Worm (Caenorhabditis elegans) whole organism, L1 larva: Measurements from ENCODE around the gene C06A1.7.

Experiments used
- Y116A8C.19 ChIP-seq: sonication (generic microtip); optimal IDR thresholded peaks from 2 replicates; lab custom pipeline; 2016; ENCODE audit warnings: missing compliant biosample characterization, missing genetic modification characterization, borderline replicate concordance
- ceh-88 ChIP-seq: fragments of 200-800 bp; sonication (Bioruptor generic); IDR thresholded peaks from 2 replicates; pipeline ENCODE4 v1.3.6; 2022; ENCODE audit warnings: missing genetic modification characterization, missing compliant biosample characterization
- elt-3 ChIP-seq, 6 experiments: fragments of 150-350 bp in 1 of 6; sonication (generic microtip); optimal IDR thresholded peaks; 2 replicates each; lab custom pipeline; 2017 to 2018; ENCODE audit warnings: missing biosample characterization in 6 of 6, missing genetic modification characterization in 6 of 6, inconsistent platforms in 1 of 6
- irx-1 ChIP-seq: sonication (generic microtip); optimal IDR thresholded peaks from 2 replicates; lab custom pipeline; 2016; ENCODE audit warnings: missing genetic modification characterization, missing compliant biosample characterization
- lsy-2 ChIP-seq, 2 experiments: fragments of 150-350 bp; optimal IDR thresholded peaks; 2 replicates each; lab custom pipeline; 2014; ENCODE audit warnings: missing biosample characterization in 2 of 2, missing genetic modification characterization in 2 of 2
- pqm-1 ChIP-seq: sonication (generic microtip); optimal IDR thresholded peaks from 3 replicates; lab custom pipeline; 2017; ENCODE audit warnings: missing biosample characterization, missing genetic modification characterization
- rnt-1 ChIP-seq: sonication (generic microtip); optimal IDR thresholded peaks from 2 replicates; lab custom pipeline; 2016; ENCODE audit warnings: mild to moderate bottlenecking, missing genetic modification characterization, moderate library complexity, missing compliant biosample characterization
- skn-1 ChIP-seq: fragments of 150-350 bp; optimal IDR thresholded peaks from 2 replicates; lab custom pipeline; 2014; ENCODE audit warnings: missing biosample characterization, missing genetic modification characterization
- snpc-4 ChIP-seq: fragments of 150-350 bp; optimal IDR thresholded peaks from 2 replicates; lab custom pipeline; 2014; ENCODE audit warnings: missing biosample characterization, missing genetic modification characterization
- snu-23 ChIP-seq: sonication (generic microtip); optimal IDR thresholded peaks from 2 replicates; lab custom pipeline; 2016; ENCODE audit warnings: missing genetic modification characterization, missing compliant biosample characterization
- sup-37 ChIP-seq: fragments of 200-800 bp; sonication (Bioruptor generic); optimal IDR thresholded peaks from 2 replicates; lab custom pipeline; 2018; ENCODE audit warnings: mild to moderate bottlenecking, missing genetic modification characterization, missing compliant biosample characterization
- tlp-1 ChIP-seq: fragments of 150-350 bp; optimal IDR thresholded peaks from 2 replicates; lab custom pipeline; 2014; ENCODE audit warnings: missing biosample characterization, missing genetic modification characterization
- unc-62 ChIP-seq: fragments of 150-350 bp; optimal IDR thresholded peaks from 2 replicates; lab custom pipeline; 2014; ENCODE audit warnings: missing biosample characterization, missing genetic modification reagents, missing genetic modification characterization

DNA sequence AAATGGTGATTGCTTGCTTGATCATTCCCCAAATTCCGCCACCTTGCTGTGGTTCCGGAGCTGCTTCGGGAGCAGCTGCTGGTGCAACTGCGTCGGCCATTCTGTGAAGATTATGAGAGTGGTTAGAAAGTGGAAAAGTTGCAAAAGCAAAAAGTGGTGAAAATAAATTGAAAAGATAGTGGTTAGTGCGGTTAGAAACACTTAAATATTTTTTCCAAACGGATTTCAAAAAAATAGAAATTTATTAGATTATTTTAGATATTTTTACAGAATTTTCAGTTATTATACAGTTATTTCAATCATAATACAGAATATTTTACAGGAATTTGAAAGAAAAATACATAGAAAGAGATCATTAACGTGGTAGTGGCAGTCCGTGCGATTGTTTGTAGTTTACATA, 27.1 kb upstream of the C06A1.7 start, which contains the start of gene R166.2:
- no peak for TF ChIP-seq rnt-1 (tag; lab: Kevin White, UChicago)
- no peak for TF ChIP-seq snu-23
- no peak for TF ChIP-seq tlp-1
- TF ChIP-seq unc-62 (GFP tag; lab: Kevin White, UChicago) = no peak
- no peak for TF ChIP-seq sup-37 (GFP tag; lab: Kevin White, UChicago)
- TF ChIP-seq snpc-4 (tag; lab: Kevin White, UChicago) = no peak
- no peak for TF ChIP-seq lsy-2 (tag; optimal IDR thresholded peaks at IDR 0.05; lab: Kevin White, UChicago)
- no peak for TF ChIP-seq pqm-1 (tag; lab: Kevin White, UChicago)
- no peak for TF ChIP-seq elt-3 (tag; optimal IDR thresholded peaks at IDR 0.05; lab: Kevin White, UChicago)
- TF ChIP-seq ceh-88 (GFP tag; lab: Robert Waterston, UW) = no peak
- no peak for TF ChIP-seq Y116A8C.19
- no peak for TF ChIP-seq irx-1 (tag; lab: Kevin White, UChicago)
- TF ChIP-seq skn-1 = no peak
